In the genomic region with DNA sequence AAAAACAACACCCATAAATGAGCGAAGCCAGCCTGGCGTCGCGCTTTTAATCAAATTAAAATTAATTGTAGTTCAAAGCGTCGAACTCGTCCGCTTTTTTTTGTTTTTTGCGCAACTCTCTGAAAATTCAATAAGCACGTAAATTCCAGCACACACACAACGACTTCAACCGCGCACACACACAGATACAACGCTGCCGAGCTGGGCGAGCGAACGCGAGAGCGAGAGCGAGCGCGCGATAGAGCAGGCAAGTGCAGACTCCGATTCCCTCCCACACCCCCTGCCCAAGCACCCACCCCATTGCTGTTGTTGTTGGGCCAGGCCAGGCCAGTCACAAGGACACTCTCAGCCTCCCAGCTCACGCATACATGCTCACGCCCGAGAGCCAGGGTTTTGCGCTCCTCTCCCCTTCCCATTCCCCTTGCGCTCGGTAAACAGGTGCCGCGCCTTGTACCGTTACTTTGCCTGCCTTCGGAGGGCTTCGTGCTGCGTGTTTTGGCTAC, we compare ENCODE assay signal across 1 fruit fly cellular context.
TF ChIP-seq lines count a peak whose summit lies in the region.

No protein-coding gene starts in this region.

TF ChIP-seq in whole organism, embryonic, 481 proteins besides CTCF, POLR2A, EP300 and RAD21 (continued from another document and continues in another):
- TF ChIP-seq ro (GFP tag; IDR thresholded peaks at IDR 0.05; lab: Robert Waterston, UW) (no peak), gsb-n (tag; optimal IDR thresholded peaks at IDR 0.05; lab: Kevin White, UChicago) (no peak), CG4360 (GFP tag; IDR thresholded peaks at IDR 0.05; lab: Robert Waterston, UW) (peak; percentile 92), BtbVII (GFP tag; optimal IDR thresholded peaks at IDR 0.05; lab: Kevin White, UChicago) (peak; percentile 6), ap (GFP tag; IDR thresholded peaks at IDR 0.05; lab: Robert Waterston, UW) (no peak), Abd-B (GFP tag; optimal IDR thresholded peaks at IDR 0.05; lab: Kevin White, UChicago) (no peak), Deaf1 (tag; optimal IDR thresholded peaks at IDR 0.05; lab: Kevin White, UChicago) (peak; percentile 90), pzg (GFP tag; optimal IDR thresholded peaks at IDR 0.05; lab: Kevin White, UChicago) (no peak), oc (tag; optimal IDR thresholded peaks at IDR 0.05; lab: Kevin White, UChicago) (no peak), CG2199 (GFP tag; IDR thresholded peaks at IDR 0.05; lab: Robert Waterston, UW) (0 out of 3 replicates have a peak, but pooled peaks have one; percentile 1), nerfin-2 (GFP tag; IDR thresholded peaks at IDR 0.05; lab: Robert Waterston, UW; ENCODE audit: partially characterized antibody) (no peak), ken (GFP tag; IDR thresholded peaks at IDR 0.05; lab: Robert Waterston, UW) (no peak), CG6654 (GFP tag; optimal IDR thresholded peaks at IDR 0.05; lab: Kevin White, UChicago) (no peak), Ptx1 (GFP tag; IDR thresholded peaks at IDR 0.05; lab: Robert Waterston, UW) (no peak), CG14710 (tag; optimal IDR thresholded peaks at IDR 0.05; lab: Kevin White, UChicago) (no peak), CHES-1-like (GFP tag; optimal IDR thresholded peaks at IDR 0.05; lab: Kevin White, UChicago) (no peak), Hr78 (GFP tag; optimal IDR thresholded peaks at IDR 0.05; lab: Kevin White, UChicago) (no peak), CG10543 (GFP tag; optimal IDR thresholded peaks at IDR 0.05; lab: Kevin White, UChicago) (peak; percentile 51), HLH4C (GFP tag; IDR thresholded peaks at IDR 0.05; lab: Robert Waterston, UW; ENCODE audit: partially characterized antibody) (no peak), disco-r (GFP tag; optimal IDR thresholded peaks at IDR 0.05; lab: Kevin White, UChicago) (no peak), CG31224 (GFP tag; IDR thresholded peaks at IDR 0.05; lab: Robert Waterston, UW) (no peak), CG14667 (GFP tag; IDR thresholded peaks at IDR 0.05; lab: Robert Waterston, UW) (no peak), ara (GFP tag; IDR thresholded peaks at IDR 0.05; lab: Robert Waterston, UW) (no peak), ase (GFP tag; IDR thresholded peaks at IDR 0.05; lab: Robert Waterston, UW) (no peak), fd64A (GFP tag; optimal IDR thresholded peaks at IDR 0.05; lab: Kevin White, UChicago) (no peak), crc (GFP tag; optimal IDR thresholded peaks at IDR 0.05; lab: Kevin White, UChicago) (no peak), CG17359 (tag; optimal IDR thresholded peaks at IDR 0.05; lab: Kevin White, UChicago) (no peak), CG9932 (GFP tag; IDR thresholded peaks at IDR 0.05; lab: Robert Waterston, UW) (no peak), CG9876 (GFP tag; optimal IDR thresholded peaks at IDR 0.05; lab: Kevin White, UChicago) (no peak), CG3065 (GFP tag; optimal IDR thresholded peaks at IDR 0.05; lab: Kevin White, UChicago) (no peak), CG7556 (GFP tag; optimal IDR thresholded peaks at IDR 0.05; lab: Kevin White, UChicago) (no peak), CG8290 (GFP tag; optimal IDR thresholded peaks at IDR 0.05; lab: Kevin White, UChicago) (no peak), CG8290 (tag; optimal IDR thresholded peaks at IDR 0.05; lab: Kevin White, UChicago) (peak in 1 of 2 experiments; percentile 49), Gug (GFP tag; IDR thresholded peaks at IDR 0.05; lab: Robert Waterston, UW) (no peak), schlank (tag; optimal IDR thresholded peaks at IDR 0.05; lab: Kevin White, UChicago) (peak; percentile 18), CoRest (tag; optimal IDR thresholded peaks at IDR 0.05; lab: Kevin White, UChicago) (no peak), Myb (GFP tag; optimal IDR thresholded peaks at IDR 0.05; lab: Kevin White, UChicago) (no peak), CG18476 (GFP tag; optimal IDR thresholded peaks at IDR 0.05; lab: Kevin White, UChicago) (no peak), CG2120 (GFP tag; optimal IDR thresholded peaks at IDR 0.05; lab: Kevin White, UChicago) (no peak), Bteb2 (GFP tag; optimal IDR thresholded peaks at IDR 0.05; lab: Kevin White, UChicago) (no peak), en (GFP tag; optimal IDR thresholded peaks at IDR 0.05; lab: Kevin White, UChicago) (no peak), salm (tag; optimal IDR thresholded peaks at IDR 0.05; lab: Kevin White, UChicago) (no peak), CG17385 (GFP tag; optimal IDR thresholded peaks at IDR 0.05; lab: Kevin White, UChicago) (no peak), CG10979 (tag; optimal IDR thresholded peaks at IDR 0.05; lab: Kevin White, UChicago) (no peak), org-1 (GFP tag; optimal IDR thresholded peaks at IDR 0.05; lab: Kevin White, UChicago) (no peak), wdn (GFP tag; IDR thresholded peaks at IDR 0.05; lab: Robert Waterston, UW) (no peak), Kr (GFP tag; optimal IDR thresholded peaks at IDR 0.05; lab: Kevin White, UChicago) (no peak), Gsc (GFP tag; IDR thresholded peaks at IDR 0.05; lab: Robert Waterston, UW) (no peak), Hmx (GFP tag; optimal IDR thresholded peaks at IDR 0.05; lab: Kevin White, UChicago) (no peak), CG15269 (tag; optimal IDR thresholded peaks at IDR 0.05; lab: Kevin White, UChicago) (no peak), pita (GFP tag; optimal IDR thresholded peaks at IDR 0.05; lab: Kevin White, UChicago) (no peak), bigmax (GFP tag; optimal IDR thresholded peaks at IDR 0.05; lab: Kevin White, UChicago) (no peak), dmrt99B (tag; optimal IDR thresholded peaks at IDR 0.05; lab: Kevin White, UChicago) (no peak), Dip2 (GFP tag; IDR thresholded peaks at IDR 0.05; lab: Robert Waterston, UW) (no peak), Lim3 (GFP tag; IDR thresholded peaks at IDR 0.05; lab: Robert Waterston, UW) (no peak), Hsf (GFP tag; optimal IDR thresholded peaks at IDR 0.05; lab: Kevin White, UChicago) (no peak), Ravus (GFP tag; IDR thresholded peaks at IDR 0.05; lab: Robert Waterston, UW) (no peak), Optix (GFP tag; IDR thresholded peaks at IDR 0.05; lab: Robert Waterston, UW) (no peak), CkIIα-i1 (GFP tag; IDR thresholded peaks at IDR 0.05; lab: Robert Waterston, UW) (no peak), hbn (GFP tag; IDR thresholded peaks at IDR 0.05; lab: Robert Waterston, UW; ENCODE audit: partially characterized antibody) (no peak; the same call in 1 of the 2 replicates), vvl (GFP tag; IDR thresholded peaks at IDR 0.05; lab: Robert Waterston, UW) (no peak), Side (GFP tag; optimal IDR thresholded peaks at IDR 0.05; lab: Kevin White, UChicago) (no peak), inv (GFP tag; IDR thresholded peaks at IDR 0.05; lab: Robert Waterston, UW; ENCODE audit: partially characterized antibody) (no peak; the same call in 1 of the 2 replicates), CG30403 (GFP tag; optimal IDR thresholded peaks at IDR 0.05; lab: Kevin White, UChicago) (no peak), slbo (GFP tag; IDR thresholded peaks at IDR 0.05; lab: Robert Waterston, UW) (no peak), yki (optimal IDR thresholded peaks at IDR 0.05; lab: Kevin White, UChicago) (no peak), CG3847 (GFP tag; IDR thresholded peaks at IDR 0.05; lab: Robert Waterston, UW) (no peak), nmo (GFP tag; optimal IDR thresholded peaks at IDR 0.05; lab: Kevin White, UChicago) (no peak), sd (tag; optimal IDR thresholded peaks at IDR 0.05; lab: Kevin White, UChicago) (peak; percentile 94), CG16813 (GFP tag; IDR thresholded peaks at IDR 0.05; lab: Robert Waterston, UW; ENCODE audit: partially characterized antibody) (no peak), CG10654 (GFP tag; optimal IDR thresholded peaks at IDR 0.05; lab: Kevin White, UChicago) (no peak), CG7357 (GFP tag; IDR thresholded peaks at IDR 0.05; lab: Robert Waterston, UW) (no peak), CG7372 (GFP tag; IDR thresholded peaks at IDR 0.05; lab: Robert Waterston, UW) (no peak), CG10366 (GFP tag; IDR thresholded peaks at IDR 0.05; lab: Robert Waterston, UW) (no peak), pfk (GFP tag; optimal IDR thresholded peaks at IDR 0.05; lab: Kevin White, UChicago) (no peak), Aef1 (GFP tag; IDR thresholded peaks at IDR 0.05; lab: Robert Waterston, UW) (peak; percentile 51; the same call in 2 of the 3 replicates), CG4404 (GFP tag; IDR thresholded peaks at IDR 0.05; lab: Robert Waterston, UW) (no peak), Hand (GFP tag; optimal IDR thresholded peaks at IDR 0.05; lab: Kevin White, UChicago) (no peak), gem (tag; optimal IDR thresholded peaks at IDR 0.05; lab: Kevin White, UChicago) (no peak), CG4820 (GFP tag; optimal IDR thresholded peaks at IDR 0.05; lab: Kevin White, UChicago) (no peak), CG11085 (GFP tag; IDR thresholded peaks at IDR 0.05; lab: Robert Waterston, UW) (no peak), CG11723 (GFP tag; optimal IDR thresholded peaks at IDR 0.05; lab: Kevin White, UChicago) (no peak), Bdp1 (GFP tag; optimal IDR thresholded peaks at IDR 0.05; lab: Kevin White, UChicago) (no peak), cg (GFP tag; optimal IDR thresholded peaks at IDR 0.05; lab: Kevin White, UChicago) (peak; percentile 96), Dek (tag; optimal IDR thresholded peaks at IDR 0.05; lab: Kevin White, UChicago) (no peak), CG1832 (GFP tag; optimal IDR thresholded peaks at IDR 0.05; lab: Kevin White, UChicago) (peak; percentile 82), CG14050 (GFP tag; IDR thresholded peaks at IDR 0.05; lab: Robert Waterston, UW) (no peak), Adf1 (GFP tag; IDR thresholded peaks at IDR 0.05; lab: Robert Waterston, UW) (no peak; the same call in none of the 2 replicates), CG10959 (GFP tag; IDR thresholded peaks at IDR 0.05; lab: Robert Waterston, UW) (no peak), CG2202 (tag; optimal IDR thresholded peaks at IDR 0.05; lab: Kevin White, UChicago) (no peak), CG4617 (GFP tag; optimal IDR thresholded peaks at IDR 0.05; lab: Kevin White, UChicago; ENCODE audit: borderline replicate concordance) (no peak), ato (GFP tag; IDR thresholded peaks at IDR 0.05; lab: Robert Waterston, UW; ENCODE audit: partially characterized antibody) (no peak), lab (GFP tag; optimal IDR thresholded peaks at IDR 0.05; lab: Kevin White, UChicago) (peak; percentile 32), ham (GFP tag; IDR thresholded peaks at IDR 0.05; lab: Robert Waterston, UW) (no peak), az2 (GFP tag; optimal IDR thresholded peaks at IDR 0.05; lab: Kevin White, UChicago) (no peak), sima (GFP tag; optimal IDR thresholded peaks at IDR 0.05; lab: Kevin White, UChicago) (no peak), CG1233 (GFP tag; optimal IDR thresholded peaks at IDR 0.05; lab: Kevin White, UChicago) (no peak), CG4854 (GFP tag; optimal IDR thresholded peaks at IDR 0.05; lab: Kevin White, UChicago) (no peak), CG7786 (GFP tag; optimal IDR thresholded peaks at IDR 0.05; lab: Kevin White, UChicago) (no peak), Tbp (GFP tag; optimal IDR thresholded peaks at IDR 0.05; lab: Kevin White, UChicago) (no peak), Dip3 (GFP tag; optimal IDR thresholded peaks at IDR 0.05; lab: Kevin White, UChicago) (no peak), Six4 (GFP tag; optimal IDR thresholded peaks at IDR 0.05; lab: Kevin White, UChicago) (no peak), unc-4 (GFP tag; IDR thresholded peaks at IDR 0.05; lab: Robert Waterston, UW; ENCODE audit: partially characterized antibody) (no peak), Med (GFP tag; lab: Kevin White, UChicago) (peak; percentile 78), CG11504 (tag; optimal IDR thresholded peaks at IDR 0.05; lab: Kevin White, UChicago) (no peak), CG3995 (GFP tag; optimal IDR thresholded peaks at IDR 0.05; lab: Kevin White, UChicago) (no peak), CG11456 (GFP tag; IDR thresholded peaks at IDR 0.05; lab: Robert Waterston, UW) (0 out of 3 replicates have a peak, but pooled peaks have one; percentile 48), Stat92E (GFP tag; optimal IDR thresholded peaks at IDR 0.05; lab: Kevin White, UChicago) (no peak), CG6254 (GFP tag; optimal IDR thresholded peaks at IDR 0.05; lab: Kevin White, UChicago) (no peak), zen (tag; optimal IDR thresholded peaks at IDR 0.05; lab: Kevin White, UChicago) (no peak), seq (GFP tag; IDR thresholded peaks at IDR 0.05; lab: Robert Waterston, UW) (no peak; the same call in 1 of the 2 replicates), CG18262 (tag; optimal IDR thresholded peaks at IDR 0.05; lab: Kevin White, UChicago) (no peak), CG2875 (GFP tag; optimal IDR thresholded peaks at IDR 0.05; lab: Kevin White, UChicago) (no peak), Bgb (GFP tag; IDR thresholded peaks at IDR 0.05; lab: Robert Waterston, UW; ENCODE audit: partially characterized antibody) (peak; percentile 9; the same call in 1 of the 2 replicates), Blimp-1 (GFP tag; optimal IDR thresholded peaks at IDR 0.05; lab: Kevin White, UChicago) (no peak), Usf (GFP tag; optimal IDR thresholded peaks at IDR 0.05; lab: Kevin White, UChicago) (no peak), Nf-YC (tag; optimal IDR thresholded peaks at IDR 0.05; lab: Kevin White, UChicago) (no peak), ash1 (GFP tag; optimal IDR thresholded peaks at IDR 0.05; lab: Kevin White, UChicago) (peak; percentile 69), kay (GFP tag; optimal IDR thresholded peaks at IDR 0.05; lab: Kevin White, UChicago) (no peak), CG17361 (GFP tag; IDR thresholded peaks at IDR 0.05; lab: Robert Waterston, UW) (no peak), CG32772 (GFP tag; IDR thresholded peaks at IDR 0.05; lab: Robert Waterston, UW) (no peak), E2f2 (GFP tag; IDR thresholded peaks at IDR 0.05; lab: Robert Waterston, UW) (no peak), HHEX (GFP tag; optimal IDR thresholded peaks at IDR 0.05; lab: Kevin White, UChicago) (no peak), CG5180 (GFP tag; optimal IDR thresholded peaks at IDR 0.05; lab: Kevin White, UChicago) (no peak), CG3163 (GFP tag; optimal IDR thresholded peaks at IDR 0.05; lab: Kevin White, UChicago) (no peak), gcm2 (GFP tag; optimal IDR thresholded peaks at IDR 0.05; lab: Kevin White, UChicago) (no peak), tgo (GFP tag; IDR thresholded peaks at IDR 0.05; lab: Robert Waterston, UW) (no peak), mld (GFP tag; IDR thresholded peaks at IDR 0.05; lab: Robert Waterston, UW; ENCODE audit: partially characterized antibody) (no peak), stwl (tag; optimal IDR thresholded peaks at IDR 0.05; lab: Kevin White, UChicago) (no peak), Hr39 (optimal IDR thresholded peaks at IDR 0.05; lab: Kevin White, UChicago) (no peak), Mes4 (GFP tag; optimal IDR thresholded peaks at IDR 0.05; lab: Kevin White, UChicago) (no peak), Opbp (GFP tag; IDR thresholded peaks at IDR 0.05; lab: Robert Waterston, UW; ENCODE audit: partially characterized antibody) (no peak)
